Worm (Caenorhabditis elegans) whole organism, young adult: Measurements from ENCODE around the gene zmp-5.

Experiments used
- B0336.3 ChIP-seq: fragments of 200-800 bp; sonication (Bioruptor generic); IDR thresholded peaks from 2 replicates; pipeline ENCODE4 v1.3.6; 2022; ENCODE audit warnings: missing genetic modification characterization, missing compliant biosample characterization
- F49E8.2 ChIP-seq: sonication (generic microtip); optimal IDR thresholded peaks from 3 replicates; lab custom pipeline; 2017; ENCODE audit warnings: missing genetic modification characterization, mild to moderate bottlenecking, missing compliant biosample characterization, antibody characterized with exemption, moderate library complexity; ENCODE audit not compliant: insufficient read depth
- F55B11.4 ChIP-seq: sonication (generic microtip); optimal IDR thresholded peaks from 2 replicates; lab custom pipeline; 2016; ENCODE audit warnings: missing compliant biosample characterization, missing genetic modification characterization, borderline replicate concordance; ENCODE audit not compliant: insufficient read depth
- ama-1 ChIP-seq, 3 experiments: fragments of 150-350 bp in 1 of 3; sonication (generic microtip) in 2 of 3; optimal IDR thresholded peaks; 2 replicates each; lab custom pipeline; 2014 to 2018; ENCODE audit warnings: missing biosample characterization in 2 of 3, missing genetic modification characterization in 2 of 3, missing genetic modification reagents in 2 of 3
- madf-10 ChIP-seq: sonication (generic microtip); optimal IDR thresholded peaks from 2 replicates; lab custom pipeline; 2016; ENCODE audit warnings: mild to moderate bottlenecking, missing genetic modification characterization, missing compliant biosample characterization
- nhr-120 ChIP-seq: fragments of 200-800 bp; sonication (Bioruptor generic); IDR thresholded peaks from 2 replicates; pipeline ENCODE4 v1.3.6; 2022; ENCODE audit warnings: missing genetic modification characterization, missing compliant biosample characterization
- pbrm-1 ChIP-seq: fragments of 200-800 bp; sonication (Bioruptor generic); IDR thresholded peaks from 2 replicates; pipeline ENCODE4 v1.3.6; 2022; ENCODE audit warnings: missing genetic modification reagents, missing genetic modification characterization, missing compliant biosample characterization
- snpc-1.1 ChIP-seq: sonication (generic microtip); optimal IDR thresholded peaks from 2 replicates; lab custom pipeline; 2017; ENCODE audit warnings: missing genetic modification characterization, mild to moderate bottlenecking, missing compliant biosample characterization, antibody characterized with exemption, moderate library complexity, missing genotype, missing genetic modification reagents; ENCODE audit not compliant: insufficient read depth
- tbx-9 ChIP-seq: sonication (generic microtip); optimal IDR thresholded peaks from 2 replicates; lab custom pipeline; 2016; ENCODE audit warnings: borderline replicate concordance, missing genetic modification characterization, inconsistent platforms, missing compliant biosample characterization
- unc-62 ChIP-seq: fragments of 150-350 bp; optimal IDR thresholded peaks from 2 replicates; lab custom pipeline; 2014; ENCODE audit warnings: missing biosample characterization, missing genetic modification reagents, missing genetic modification characterization
- ztf-26 ChIP-seq: sonication (generic microtip); optimal IDR thresholded peaks from 2 replicates; lab custom pipeline; 2017; ENCODE audit warnings: missing genetic modification characterization, missing compliant biosample characterization

DNA sequence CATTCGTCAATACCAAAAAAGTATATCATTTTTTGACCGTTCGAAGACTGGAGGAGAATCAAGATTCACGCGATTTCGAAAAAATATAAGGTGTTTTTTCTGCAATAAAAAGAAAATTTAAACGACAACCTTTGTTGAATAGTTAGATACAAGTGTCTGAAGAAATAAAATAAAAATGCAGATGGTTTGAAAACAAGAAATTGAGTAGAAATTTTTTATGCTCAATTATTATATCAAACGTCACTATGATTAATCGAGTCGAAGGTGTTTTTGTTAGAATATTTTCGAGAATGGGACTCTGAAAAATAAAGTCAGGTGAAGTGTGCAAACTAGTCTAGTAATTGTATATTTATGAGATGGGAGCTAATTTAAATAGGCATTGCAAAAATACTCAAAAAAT lies 6.5 kb upstream of the zmp-5 start, which contains the start of gene R09A8.5:
- TF ChIP-seq pbrm-1 (GFP tag; lab: Robert Waterston, UW): no peak
- no peak for TF ChIP-seq ama-1 (optimal IDR thresholded peaks at IDR 0.05; lab: Kevin White, UChicago)
- no peak for TF ChIP-seq ama-1 (GFP tag; optimal IDR thresholded peaks at IDR 0.05; lab: Kevin White, UChicago)
- TF ChIP-seq B0336.3: no peak
- TF ChIP-seq unc-62: no peak
- no peak for TF ChIP-seq tbx-9
- no peak for TF ChIP-seq F49E8.2 (tag; lab: Kevin White, UChicago)
- TF ChIP-seq nhr-120 (GFP tag; lab: Robert Waterston, UW): no peak
- no peak for TF ChIP-seq madf-10 (tag; lab: Kevin White, UChicago)
- TF ChIP-seq F55B11.4 (tag; lab: Kevin White, UChicago): no peak
- no peak for TF ChIP-seq ztf-26 (tag; lab: Kevin White, UChicago)
- TF ChIP-seq snpc-1.1 (tag; lab: Kevin White, UChicago): no peak
